Worm (Caenorhabditis elegans) whole organism, L4 larva: ENCODE results near the gene srx-60.

Experiments
- ceh-62 ChIP-seq: sonication (generic microtip); optimal IDR thresholded peaks from 2 replicates; lab custom pipeline; 2017; ENCODE audit warnings: missing biosample characterization, missing genetic modification characterization
- cey-2 ChIP-seq: sonication (generic microtip); optimal IDR thresholded peaks from 3 replicates; lab custom pipeline; 2017; ENCODE audit warnings: missing genetic modification characterization, mild to moderate bottlenecking, missing compliant biosample characterization, antibody characterized with exemption, borderline replicate concordance; ENCODE audit not compliant: insufficient read depth
- duxl-1 ChIP-seq: sonication (generic microtip); optimal IDR thresholded peaks from 2 replicates; lab custom pipeline; 2016; ENCODE audit warnings: mild to moderate bottlenecking, missing genetic modification characterization, moderate library complexity, missing compliant biosample characterization; ENCODE audit not compliant: poor library complexity
- egl-43 ChIP-seq: fragments of 200-800 bp; sonication (Bioruptor generic); IDR thresholded peaks from 2 replicates; pipeline ENCODE4 v1.3.6; 2022; ENCODE audit warnings: missing genetic modification reagents, missing genetic modification characterization, missing compliant biosample characterization
- lir-3 ChIP-seq: sonication (generic microtip); optimal IDR thresholded peaks from 2 replicates; lab custom pipeline; 2016; ENCODE audit warnings: mild to moderate bottlenecking, missing genetic modification characterization, missing compliant biosample characterization
- lsy-2 ChIP-seq, 2 experiments: fragments of 150-350 bp in 1 of 2; sonication (generic microtip) in 1 of 2; optimal IDR thresholded peaks; 2 replicates each; lab custom pipeline; 2014 to 2017; ENCODE audit warnings: missing biosample characterization in 2 of 2, missing genetic modification characterization in 2 of 2
- nhr-10 ChIP-seq: fragments of 150-350 bp; optimal IDR thresholded peaks from 2 replicates; lab custom pipeline; 2014; ENCODE audit warnings: missing biosample characterization, missing genetic modification characterization
- nhr-6 ChIP-seq: fragments of 150-350 bp; optimal IDR thresholded peaks from 2 replicates; lab custom pipeline; 2014; ENCODE audit warnings: missing biosample characterization, missing genetic modification characterization
- nhr-77 ChIP-seq: fragments of 150-350 bp; optimal IDR thresholded peaks from 2 replicates; lab custom pipeline; 2014; ENCODE audit warnings: missing biosample characterization, missing genetic modification characterization
- pha-4 ChIP-seq, 2 experiments: fragments of 150-350 bp in 1 of 2; fragments of 200-800 bp in 1 of 2; sonication (Bioruptor generic) in 1 of 2; IDR thresholded peaks in 1 of 2; optimal IDR thresholded peaks in 1 of 2; 2 replicates each; pipeline versions ENCODE4 v1.3.6 to Lab custom; 2014 to 2022; ENCODE audit warnings: missing genetic modification characterization in 2 of 2, missing genetic modification reagents in 2 of 2, missing biosample characterization in 1 of 2, missing compliant biosample characterization in 1 of 2
- pqm-1 ChIP-seq: sonication (generic microtip); optimal IDR thresholded peaks from 2 replicates; lab custom pipeline; 2017; ENCODE audit warnings: missing biosample characterization, missing genetic modification characterization
- snpc-4 ChIP-seq: fragments of 150-350 bp; optimal IDR thresholded peaks from 2 replicates; lab custom pipeline; 2014; ENCODE audit warnings: missing biosample characterization, missing genetic modification characterization
- vab-7 ChIP-seq: fragments of 200-800 bp; sonication (Bioruptor generic); IDR thresholded peaks from 2 replicates; pipeline ENCODE4 v1.3.6; 2022; ENCODE audit warnings: missing genetic modification reagents, missing genetic modification characterization, missing compliant biosample characterization

ce11 chrV:7369578-7369977 lies 31.1 kb upstream of the srx-60 start, which contains the start of gene srj-14:
- TF ChIP-seq nhr-10 (tag; lab: Kevin White, UChicago) = no peak
- no peak for TF ChIP-seq ceh-62 (tag; lab: Kevin White, UChicago)
- no peak for TF ChIP-seq nhr-77 (tag; lab: Kevin White, UChicago)
- no peak for TF ChIP-seq pha-4 (GFP tag; IDR thresholded peaks at IDR 0.05; lab: Robert Waterston, UW)
- no peak for TF ChIP-seq pha-4 (tag; optimal IDR thresholded peaks at IDR 0.05; lab: Kevin White, UChicago)
- no peak for TF ChIP-seq cey-2
- no peak for TF ChIP-seq pqm-1 (tag; lab: Kevin White, UChicago)
- TF ChIP-seq egl-43 (GFP tag; lab: Robert Waterston, UW) = no peak
- TF ChIP-seq lsy-2 (tag; optimal IDR thresholded peaks at IDR 0.05; lab: Kevin White, UChicago) = no peak
- TF ChIP-seq duxl-1 = no peak
- TF ChIP-seq nhr-6 (tag; lab: Kevin White, UChicago) = no peak
- TF ChIP-seq lir-3 (tag; lab: Kevin White, UChicago) = no peak
- no peak for TF ChIP-seq vab-7 (GFP tag; lab: Robert Waterston, UW)
- TF ChIP-seq snpc-4 = no peak
